Fruit fly (Drosophila melanogaster) whole organism, wandering third instar larva: Measurements from ENCODE around the gene CG43938.

Experiments
- Abd-B ChIP-seq: fragments of >200 bp; optimal IDR thresholded peaks from 2 replicates; lab custom pipeline; 2017; ENCODE audit warnings: missing biosample characterization, missing genetic modification characterization
- CG32264 ChIP-seq: fragments of 200-800 bp; sonication (Bioruptor generic); optimal IDR thresholded peaks from 2 replicates; lab custom pipeline; 2016; ENCODE audit warnings: missing biosample characterization, missing genetic modification characterization
- CG9705 ChIP-seq: fragments of 200-800 bp; sonication (Bioruptor generic); optimal IDR thresholded peaks from 2 replicates; lab custom pipeline; 2018; ENCODE audit warnings: missing biosample characterization, mild to moderate bottlenecking, missing genetic modification characterization
- CrebA ChIP-seq: fragments of 200-800 bp; sonication (Bioruptor generic); optimal IDR thresholded peaks from 2 replicates; lab custom pipeline; 2016; ENCODE audit warnings: missing biosample characterization, mild to moderate bottlenecking, missing genetic modification characterization, borderline replicate concordance
- Hnf4 ChIP-seq: fragments of 200-800 bp; sonication (Bioruptor generic); optimal IDR thresholded peaks from 2 replicates; lab custom pipeline; 2016; ENCODE audit warnings: missing biosample characterization, mild to moderate bottlenecking, missing genetic modification characterization
- Hr78 ChIP-seq: fragments of >200 bp; optimal IDR thresholded peaks from 2 replicates; lab custom pipeline; 2017; ENCODE audit warnings: missing biosample characterization, missing genetic modification characterization
- Jra ChIP-seq: sonication (Bioruptor generic); optimal IDR thresholded peaks from 2 replicates; lab custom pipeline; 2016; ENCODE audit warnings: missing biosample characterization, missing genetic modification characterization
- Myc ChIP-seq: fragments of >200 bp; optimal IDR thresholded peaks from 2 replicates; lab custom pipeline; 2017
- OdsH ChIP-seq: fragments of 200-800 bp; sonication (Bioruptor generic); optimal IDR thresholded peaks from 2 replicates; lab custom pipeline; 2016; ENCODE audit warnings: missing biosample characterization, mild to moderate bottlenecking, missing genetic modification characterization
- Rel ChIP-seq, 2 experiments: fragments of 200-800 bp; sonication (Bioruptor generic) in 1 of 2; optimal IDR thresholded peaks; 2 replicates in 1 of 2; 3 replicates in 1 of 2; lab custom pipeline; 2016 to 2019; ENCODE audit warnings: mild to moderate bottlenecking in 2 of 2, missing biosample characterization in 2 of 2, missing genetic modification characterization in 2 of 2, moderate library complexity in 1 of 2
- ey ChIP-seq: fragments of 200-800 bp; sonication (Bioruptor generic); optimal IDR thresholded peaks from 2 replicates; lab custom pipeline; 2016; ENCODE audit warnings: missing biosample characterization, missing genetic modification characterization
- fru ChIP-seq: fragments of 200-800 bp; sonication (Bioruptor generic); optimal IDR thresholded peaks from 3 replicates; lab custom pipeline; 2016; ENCODE audit warnings: missing biosample characterization, mild to moderate bottlenecking, missing genetic modification characterization
- pan ChIP-seq: fragments of >200 bp; optimal IDR thresholded peaks from 2 replicates; lab custom pipeline; 2017
- sage ChIP-seq: fragments of 200-800 bp; sonication (Bioruptor generic); optimal IDR thresholded peaks from 2 replicates; lab custom pipeline; 2016; ENCODE audit warnings: missing biosample characterization, mild to moderate bottlenecking, missing genetic modification characterization

dm6 chr3L:21131427-21131826 lies 10.0 kb downstream of the CG43938 start, which contains the start of gene ICA69:
- TF ChIP-seq CG32264 (GFP tag; lab: Kevin White, UChicago) (no peak), Hr78 (no peak), Myc (lab: Kevin White, UChicago) (no peak), ey (GFP tag; lab: Kevin White, UChicago) (no peak), Rel (GFP tag; optimal IDR thresholded peaks at IDR 0.05; lab: Kevin White, UChicago) (no peak), Rel (tag; optimal IDR thresholded peaks at IDR 0.05; lab: Kevin White, UChicago) (no peak), CG9705 (no peak), Abd-B (GFP tag; lab: Kevin White, UChicago) (no peak), Jra (no peak), CrebA (GFP tag; lab: Kevin White, UChicago) (no peak), pan (lab: Kevin White, UChicago) (no peak), OdsH (GFP tag; lab: Kevin White, UChicago) (no peak), Hnf4 (GFP tag; lab: Kevin White, UChicago) (no peak), sage (no peak), fru (no peak)
